Worm (Caenorhabditis elegans) whole organism, L2 larva: Measurements from ENCODE around the gene srw-84.

ENCODE experiments used
- F13H6.1 ChIP-seq: sonication (generic microtip); optimal IDR thresholded peaks from 2 replicates; lab custom pipeline; 2016; ENCODE audit warnings: missing genetic modification characterization, missing compliant biosample characterization
- ceh-82 ChIP-seq: fragments of 150-350 bp; optimal IDR thresholded peaks from 2 replicates; lab custom pipeline; 2014; ENCODE audit warnings: missing biosample characterization, missing genetic modification characterization
- egl-27 ChIP-seq: sonication (generic microtip); optimal IDR thresholded peaks from 3 replicates; lab custom pipeline; 2017; ENCODE audit warnings: missing biosample characterization, missing genetic modification reagents, missing genetic modification characterization
- mab-5 ChIP-seq: fragments of 150-350 bp; optimal IDR thresholded peaks from 2 replicates; lab custom pipeline; 2014; ENCODE audit warnings: missing biosample characterization, missing genetic modification characterization
- unc-55 ChIP-seq: fragments of 150-350 bp; sonication (generic microtip); optimal IDR thresholded peaks from 3 replicates; lab custom pipeline; 2014; ENCODE audit warnings: missing biosample characterization, missing genetic modification reagents, missing genetic modification characterization
- unc-62 ChIP-seq: fragments of 150-350 bp; optimal IDR thresholded peaks from 2 replicates; lab custom pipeline; 2014; ENCODE audit warnings: missing biosample characterization, missing genetic modification reagents, missing genetic modification characterization
- zag-1 ChIP-seq: fragments of 150-350 bp; optimal IDR thresholded peaks from 2 replicates; lab custom pipeline; 2014; ENCODE audit warnings: missing biosample characterization, missing genetic modification characterization

DNA sequence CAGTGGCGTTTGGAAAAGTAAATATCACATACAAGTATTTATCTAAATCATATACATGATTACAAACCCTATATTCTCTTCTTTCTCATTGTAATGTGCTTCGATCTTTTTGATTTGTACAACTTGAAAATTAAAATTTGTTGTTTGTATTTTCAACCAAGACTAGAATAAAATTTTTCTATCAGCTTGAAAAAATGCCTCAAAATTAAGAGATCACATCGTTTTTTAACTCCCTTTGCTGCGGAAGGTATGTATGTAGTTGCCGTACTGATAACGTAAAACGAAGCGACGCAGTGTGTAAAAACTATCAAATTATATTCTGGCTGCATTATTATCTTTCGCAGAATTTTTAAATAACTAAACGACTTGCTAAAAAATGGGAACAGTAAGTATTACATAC is 36.8 kb downstream of the srw-84 start, which contains the start of gene C25F9.15:
- TF ChIP-seq unc-62 (GFP tag; lab: Kevin White, UChicago) (no peak), zag-1 (no peak), ceh-82 (tag; lab: Kevin White, UChicago) (no peak), F13H6.1 (tag; lab: Kevin White, UChicago) (no peak), mab-5 (tag; lab: Kevin White, UChicago) (no peak), egl-27 (tag; lab: Kevin White, UChicago) (no peak), unc-55 (GFP tag; lab: Kevin White, UChicago) (no peak)
